Fruit fly (Drosophila melanogaster) whole organism: Measurements from ENCODE around the gene Srrm1.

Experiments used
- CG8478 ChIP-seq: fragments of >200 bp; optimal IDR thresholded peaks from 2 replicates; lab custom pipeline; 2018; ENCODE audit warnings: inconsistent platforms
- pan ChIP-seq: fragments of >200 bp; optimal IDR thresholded peaks from 2 replicates; lab custom pipeline; 2017
- psq ChIP-seq: fragments of >200 bp; optimal IDR thresholded peaks from 2 replicates; lab custom pipeline; 2017

dm6 chr3L:13058429-13058828 is 21.8 kb downstream of the Srrm1 start:
- TF ChIP-seq CG8478, result no peak
- no peak for TF ChIP-seq pan
- TF ChIP-seq psq (lab: Kevin White, UChicago), result no peak
